Fruit fly (Drosophila melanogaster): ENCODE measurements around the gene crim.

Gene crim

dm6 chr3L:11721498-11721946 is 10.3 kb upstream of the crim start (continued):
- TF ChIP-seq Gsc (GFP tag; IDR thresholded peaks at IDR 0.05) = no peak
- no peak for TF ChIP-seq kah (GFP tag; optimal IDR thresholded peaks at IDR 0.05)
- TF ChIP-seq hth (optimal IDR thresholded peaks at IDR 0.05) = no peak
- no peak for TF ChIP-seq toy (GFP tag; IDR thresholded peaks at IDR 0.05)
- TF ChIP-seq Usf (GFP tag; optimal IDR thresholded peaks at IDR 0.05) = no peak
- no peak for TF ChIP-seq CG1647 (GFP tag; optimal IDR thresholded peaks at IDR 0.05)
- no peak for TF ChIP-seq CG6813 (GFP tag; optimal IDR thresholded peaks at IDR 0.05)
- TF ChIP-seq CoRest (tag; optimal IDR thresholded peaks at IDR 0.05) = peak; percentile 17

DNA sequence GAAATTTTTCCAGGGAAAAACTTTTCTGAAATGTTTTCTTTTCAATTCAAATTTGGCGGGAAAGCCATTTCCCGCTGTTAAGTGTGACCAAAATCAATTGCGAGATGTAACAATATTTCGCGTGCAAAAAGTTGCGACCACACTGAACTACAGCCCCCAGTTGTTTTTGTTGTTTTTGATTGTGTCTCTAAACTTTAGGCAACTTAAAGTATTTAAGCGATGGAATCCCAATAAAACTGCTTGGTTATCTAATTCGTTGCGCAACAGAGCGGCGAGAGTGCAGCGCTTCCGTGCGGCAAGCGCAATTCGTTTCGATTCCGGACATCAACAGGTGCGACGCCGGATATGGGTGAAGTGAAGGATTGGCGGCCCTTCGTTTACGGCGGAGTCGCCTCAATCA is 9.6 kb upstream of the crim start, which contains the start of gene Bmcp:
TSS of gene Bmcp (plus strand) at position 155 of the 400 bp plus-strand sequence.
- TF ChIP-seq zfh2 (GFP tag; optimal IDR thresholded peaks at IDR 0.05) (no peak), chm (GFP tag; IDR thresholded peaks at IDR 0.05) (no peak), nau (GFP tag; optimal IDR thresholded peaks at IDR 0.05) (peak; percentile 18), CG15269 (tag; optimal IDR thresholded peaks at IDR 0.05) (peak; percentile 12), Gsc (GFP tag; IDR thresholded peaks at IDR 0.05) (no peak), CG17568 (GFP tag; optimal IDR thresholded peaks at IDR 0.05) (no peak), MBD-R2 (GFP tag; IDR thresholded peaks at IDR 0.05) (peak; percentile 54), amos (GFP tag; IDR thresholded peaks at IDR 0.05; ENCODE audit: partially characterized antibody) (0 out of 2 replicates have a peak, but pooled peaks have one; percentile 7), CG10267 (tag; optimal IDR thresholded peaks at IDR 0.05) (peak; percentile 50), CG31441 (GFP tag; IDR thresholded peaks at IDR 0.05) (peak; percentile 33; the same call in 1 of the 2 replicates), BEAF-32 (GFP tag; optimal IDR thresholded peaks at IDR 0.05) (peak; percentile 26), pho (GFP tag; optimal IDR thresholded peaks at IDR 0.05) (peak; percentile 16), CG1603 (tag; optimal IDR thresholded peaks at IDR 0.05) (peak; percentile 46), BtbVII (GFP tag; optimal IDR thresholded peaks at IDR 0.05) (peak; percentile 38), CG6791 (GFP tag; IDR thresholded peaks at IDR 0.05; ENCODE audit: partially characterized antibody) (no peak), MESR4 (GFP tag; optimal IDR thresholded peaks at IDR 0.05) (peak; percentile 49), chinmo (GFP tag; IDR thresholded peaks at IDR 0.05; ENCODE audit: partially characterized antibody) (0 out of 4 replicates have a peak, but pooled peaks have one; percentile 13), Hr3 (GFP tag; optimal IDR thresholded peaks at IDR 0.05) (no peak), HLH4C (GFP tag; IDR thresholded peaks at IDR 0.05; ENCODE audit: partially characterized antibody) (0 out of 3 replicates have a peak, but pooled peaks have one; percentile 30), Awh (GFP tag; IDR thresholded peaks at IDR 0.05) (no peak), sna (GFP tag; IDR thresholded peaks at IDR 0.05; ENCODE audit: partially characterized antibody) (0 out of 2 replicates have a peak, but pooled peaks have one; percentile 30), CG8290 (GFP tag; optimal IDR thresholded peaks at IDR 0.05) (no peak), CG8290 (tag; optimal IDR thresholded peaks at IDR 0.05) (peak in 1 of 2 experiments; percentile 28), CG3407 (GFP tag; optimal IDR thresholded peaks at IDR 0.05) (no peak), unc-4 (GFP tag; IDR thresholded peaks at IDR 0.05; ENCODE audit: partially characterized antibody) (peak; percentile 37; the same call in 1 of the 2 replicates), CG15514 (GFP tag; optimal IDR thresholded peaks at IDR 0.05) (peak; percentile 68), Scr (GFP tag; IDR thresholded peaks at IDR 0.05; ENCODE audit: partially characterized antibody) (no peak), Lhr (GFP tag; optimal IDR thresholded peaks at IDR 0.05) (peak; percentile 24), sd (tag; optimal IDR thresholded peaks at IDR 0.05) (no peak), pros (GFP tag; optimal IDR thresholded peaks at IDR 0.05) (no peak), nerfin-1 (tag; optimal IDR thresholded peaks at IDR 0.05) (peak; percentile 46), CG11504 (tag; optimal IDR thresholded peaks at IDR 0.05) (peak; percentile 30), CG17328 (GFP tag; IDR thresholded peaks at IDR 0.05) (0 out of 2 replicates have a peak, but pooled peaks have one; percentile 25), CG15479 (GFP tag; optimal IDR thresholded peaks at IDR 0.05) (no peak), gfzf (GFP tag; optimal IDR thresholded peaks at IDR 0.05) (peak; percentile 88), CG17912 (GFP tag; optimal IDR thresholded peaks at IDR 0.05) (peak; percentile 21), E2f2 (GFP tag; IDR thresholded peaks at IDR 0.05) (peak; percentile 94), CG30403 (GFP tag; optimal IDR thresholded peaks at IDR 0.05) (no peak), CG18599 (GFP tag; optimal IDR thresholded peaks at IDR 0.05) (peak; percentile 7), Fer2 (tag; optimal IDR thresholded peaks at IDR 0.05) (no peak)

All from whole organism, embryonic.